Fruit fly (Drosophila melanogaster) whole organism, adult: Measurements from ENCODE around the gene CG11409.

Experiments used
- CG11617 ChIP-seq: fragments of 200-800 bp; sonication (Bioruptor generic); optimal IDR thresholded peaks from 2 replicates; lab custom pipeline; 2017; ENCODE audit warnings: mild to moderate bottlenecking, missing biosample characterization, missing genetic modification reagents, missing genetic modification characterization
- CG12768 ChIP-seq: fragments of 200-800 bp; sonication (Bioruptor generic); optimal IDR thresholded peaks from 2 replicates; lab custom pipeline; 2017; ENCODE audit warnings: missing biosample characterization, missing genetic modification characterization, mild to moderate bottlenecking, moderate library complexity, missing genetic modification reagents
- CG14711 ChIP-seq: fragments of 200-800 bp; sonication (Bioruptor generic); optimal IDR thresholded peaks from 2 replicates; lab custom pipeline; 2018; ENCODE audit warnings: missing biosample characterization, mild to moderate bottlenecking, missing genetic modification characterization, moderate library complexity
- CG1620 ChIP-seq: fragments of 200-800 bp; sonication (Bioruptor generic); optimal IDR thresholded peaks from 2 replicates; lab custom pipeline; 2016; ENCODE audit warnings: missing biosample characterization, missing genetic modification characterization
- CG33017 ChIP-seq: fragments of 200-800 bp; sonication (Bioruptor generic); optimal IDR thresholded peaks from 2 replicates; lab custom pipeline; 2018; ENCODE audit warnings: missing biosample characterization, mild to moderate bottlenecking, missing genetic modification characterization, moderate library complexity
- CG5204 ChIP-seq: fragments of 200-800 bp; sonication (Bioruptor generic); optimal IDR thresholded peaks from 2 replicates; lab custom pipeline; 2016; ENCODE audit warnings: missing biosample characterization, missing genetic modification characterization
- CG7045 ChIP-seq: fragments of 200-800 bp; sonication (Bioruptor generic); optimal IDR thresholded peaks from 2 replicates; lab custom pipeline; 2017; ENCODE audit warnings: missing biosample characterization, mild to moderate bottlenecking, missing genetic modification characterization
- CG7101 ChIP-seq: fragments of 200-800 bp; sonication (Bioruptor generic); optimal IDR thresholded peaks from 2 replicates; lab custom pipeline; 2018; ENCODE audit warnings: missing biosample characterization, mild to moderate bottlenecking, missing genetic modification characterization, moderate library complexity
- Clk ChIP-seq: fragments of 200-800 bp; sonication (Bioruptor generic); optimal IDR thresholded peaks from 2 replicates; lab custom pipeline; 2017; ENCODE audit warnings: missing biosample characterization, missing genetic modification characterization
- Hr96 ChIP-seq: fragments of 200-800 bp; sonication (Bioruptor generic); optimal IDR thresholded peaks from 2 replicates; lab custom pipeline; 2016; ENCODE audit warnings: missing biosample characterization, missing genetic modification characterization
- Mnt ChIP-seq: fragments of 200-800 bp; sonication (Bioruptor generic); optimal IDR thresholded peaks from 2 replicates; lab custom pipeline; 2016; ENCODE audit warnings: missing biosample characterization, mild to moderate bottlenecking, missing genetic modification characterization
- bab1 ChIP-seq: fragments of 200-800 bp; sonication (Bioruptor generic); optimal IDR thresholded peaks from 3 replicates; lab custom pipeline; 2019; ENCODE audit warnings: missing biosample characterization, mild to moderate bottlenecking, missing genetic modification characterization, moderate library complexity
- cic ChIP-seq: fragments of 200-800 bp; sonication (Bioruptor generic); optimal IDR thresholded peaks from 2 replicates; lab custom pipeline; 2017; ENCODE audit warnings: missing biosample characterization, mild to moderate bottlenecking, missing genetic modification characterization, moderate library complexity
- cnc ChIP-seq, 2 experiments: fragments of >200 bp; optimal IDR thresholded peaks; 2 replicates each; lab custom pipeline; 2017
- kay ChIP-seq: fragments of 200-800 bp; sonication (Bioruptor generic); peaks from one replicate; lab custom pipeline; 2016; ENCODE audit warnings: missing biosample characterization, missing genetic modification characterization, borderline replicate concordance
- ovo ChIP-seq: fragments of 200-800 bp; sonication (Bioruptor generic); optimal IDR thresholded peaks from 2 replicates; lab custom pipeline; 2016; ENCODE audit warnings: missing biosample characterization, missing genetic modification characterization
- pad ChIP-seq: fragments of 200-800 bp; sonication (Bioruptor generic); optimal IDR thresholded peaks from 3 replicates; lab custom pipeline; 2017; ENCODE audit warnings: missing biosample characterization, missing genetic modification characterization, mild to moderate bottlenecking, moderate library complexity, missing genetic modification reagents
- tj ChIP-seq: fragments of 200-800 bp; sonication (Bioruptor generic); optimal IDR thresholded peaks from 3 replicates; lab custom pipeline; 2017; ENCODE audit warnings: missing biosample characterization, mild to moderate bottlenecking, missing genetic modification characterization, moderate library complexity
- toe ChIP-seq: fragments of 200-800 bp; sonication (Bioruptor generic); optimal IDR thresholded peaks from 2 replicates; lab custom pipeline; 2016; ENCODE audit warnings: missing biosample characterization, missing genetic modification characterization

Gene CG11409

DNA sequence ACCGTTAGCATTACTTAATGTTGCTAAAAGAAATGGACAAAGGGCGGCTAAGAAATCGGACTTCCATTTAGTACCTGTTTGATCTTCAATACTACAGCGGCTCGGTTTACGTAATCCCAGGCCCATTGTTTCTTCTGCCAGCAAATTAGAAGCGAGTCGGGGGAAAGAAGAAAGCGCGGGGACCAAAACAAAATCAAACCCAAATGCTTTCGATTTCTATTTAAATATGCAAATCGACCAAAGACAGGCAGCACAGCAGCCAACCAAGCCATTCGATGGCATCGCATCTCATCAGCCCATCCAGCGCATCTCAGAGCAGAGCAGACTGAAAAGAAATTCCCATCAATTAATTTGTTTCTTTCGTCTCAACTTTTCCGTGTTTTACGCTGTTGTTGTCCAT, 28.9 kb downstream of the CG11409 start:
- TF ChIP-seq CG1620 (GFP tag; lab: Kevin White, UChicago) (no peak), kay (GFP tag; lab: Kevin White, UChicago) (no peak)

DNA sequence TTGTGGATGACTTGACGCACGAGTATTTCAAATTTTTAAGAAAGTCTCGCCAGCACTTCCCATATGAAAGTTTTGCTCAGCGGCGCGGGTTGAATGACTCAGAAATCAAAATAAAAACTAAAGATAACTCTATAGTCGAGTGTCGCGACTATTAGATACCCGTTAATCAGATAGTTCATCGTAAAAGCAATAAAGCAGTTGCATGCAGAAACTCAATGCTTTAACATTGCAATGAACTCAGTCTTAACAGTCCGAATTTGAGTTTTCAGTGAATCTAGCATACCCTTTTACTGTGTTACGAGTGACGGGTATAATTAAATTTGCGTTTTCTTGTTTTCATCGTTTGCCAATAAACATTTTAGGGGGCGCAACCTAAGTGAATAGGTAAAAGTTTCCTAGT, 30.2 kb downstream of the CG11409 start:
- TF ChIP-seq ovo (GFP tag; lab: Kevin White, UChicago), result no peak
- no peak for TF ChIP-seq Mnt (GFP tag; lab: Kevin White, UChicago)
- TF ChIP-seq Clk (GFP tag; lab: Kevin White, UChicago), result no peak
- TF ChIP-seq CG33017 (tag; lab: Kevin White, UChicago), result no peak

DNA sequence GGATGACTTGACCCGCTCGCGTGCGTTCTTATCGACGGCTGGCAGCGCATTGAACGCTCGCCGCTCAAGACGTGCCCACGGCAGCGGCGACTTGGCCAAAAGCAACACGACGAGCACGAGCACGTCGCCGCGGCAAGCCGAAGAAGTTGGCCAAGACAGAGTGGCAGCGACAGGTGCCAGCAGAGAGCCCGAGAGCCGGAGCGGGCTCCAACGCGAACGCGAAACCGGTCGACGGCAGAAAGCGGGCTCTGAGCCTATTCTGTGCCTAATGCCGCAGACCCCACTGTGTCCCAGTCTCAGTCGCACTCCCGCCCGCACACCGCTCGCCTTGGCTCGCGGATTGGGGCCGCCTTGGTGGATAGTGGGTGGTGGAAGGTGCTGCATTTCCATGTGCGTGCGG, 32.9 kb downstream of the CG11409 start:
- TF ChIP-seq CG5204 (GFP tag; lab: Kevin White, UChicago) (no peak), bab1 (GFP tag; lab: Kevin White, UChicago) (peak; percentile 29)

DNA sequence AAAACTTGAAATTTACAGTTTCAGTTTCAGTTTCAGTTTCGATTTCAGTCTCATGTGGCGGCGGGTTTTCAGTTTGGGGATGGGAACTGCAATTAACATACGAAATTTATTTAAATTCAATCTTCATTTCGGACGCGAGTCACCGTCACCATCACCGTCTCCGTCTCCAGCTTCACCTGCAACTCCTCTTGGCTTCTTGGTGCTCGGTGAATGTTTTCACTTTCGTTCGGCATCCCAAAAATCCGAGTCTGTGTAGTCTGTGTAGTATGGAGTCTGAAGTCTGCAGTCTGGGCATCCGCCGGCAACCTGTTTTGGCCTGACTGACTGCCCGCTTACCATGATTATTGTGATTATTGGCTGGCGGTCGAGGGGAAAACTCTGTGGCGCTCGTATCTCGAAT, 37.4 kb downstream of the CG11409 start:
- TF ChIP-seq cnc (optimal IDR thresholded peaks at IDR 0.05; lab: Kevin White, UChicago), result no peak
- TF ChIP-seq CG33017 (tag; lab: Kevin White, UChicago), result no peak
- TF ChIP-seq CG11617 (GFP tag; lab: Kevin White, UChicago), result no peak
- TF ChIP-seq ovo (GFP tag; lab: Kevin White, UChicago), result no peak
- TF ChIP-seq CG14711 (tag; lab: Kevin White, UChicago), result no peak
- TF ChIP-seq CG7101 (tag; lab: Kevin White, UChicago), result no peak
- no peak for TF ChIP-seq CG1620 (GFP tag; lab: Kevin White, UChicago)
- no peak for TF ChIP-seq Mnt (GFP tag; lab: Kevin White, UChicago)
- no peak for TF ChIP-seq CG7045 (GFP tag; lab: Kevin White, UChicago)
- no peak for TF ChIP-seq cic

DNA sequence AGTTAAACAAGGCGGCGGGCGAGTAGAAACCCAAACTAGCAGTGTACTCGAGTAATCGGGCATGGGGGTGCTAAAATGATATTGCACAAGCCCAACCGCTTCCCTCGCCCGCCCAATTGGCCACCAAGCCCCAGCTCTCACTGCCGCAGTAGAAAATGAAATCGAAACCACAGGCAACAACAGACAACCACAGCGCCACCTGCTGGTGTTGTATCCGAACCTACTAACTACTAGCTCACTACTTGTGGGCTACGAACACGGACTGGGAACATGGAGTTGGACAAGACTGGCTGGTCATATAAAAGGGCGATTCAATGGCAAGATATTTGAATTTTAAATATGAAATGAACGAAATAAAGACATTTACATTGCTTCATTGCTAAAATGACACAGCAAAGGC, 41.5 kb downstream of the CG11409 start:
- no peak for TF ChIP-seq CG14711 (tag; lab: Kevin White, UChicago)
- TF ChIP-seq Mnt (GFP tag; lab: Kevin White, UChicago), result no peak

DNA sequence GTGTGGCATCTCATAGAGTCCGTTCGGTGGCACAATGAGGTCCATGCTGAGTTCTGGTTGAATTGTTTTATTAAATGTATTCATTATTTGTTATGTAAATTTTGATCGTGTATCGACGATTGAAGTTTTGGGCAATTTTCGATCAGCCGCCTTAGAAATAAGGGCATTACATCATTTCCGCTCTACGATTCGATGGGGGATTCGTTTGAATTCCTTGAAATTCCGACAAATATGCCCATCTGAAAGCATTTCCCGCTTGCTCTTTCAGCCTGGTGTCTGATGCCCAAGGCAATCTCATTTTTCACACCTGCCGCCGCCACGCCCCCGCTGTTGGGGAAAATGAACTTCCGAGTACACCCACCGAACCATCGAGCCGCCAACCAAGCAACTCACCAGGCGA, 43.1 kb downstream of the CG11409 start, which contains the start of gene CG32811:
Gene CG32811, minus strand, starts transcription at position 101 of the 400 bp plus-strand sequence.
- TF ChIP-seq CG1620 (GFP tag; lab: Kevin White, UChicago), result no peak

DNA sequence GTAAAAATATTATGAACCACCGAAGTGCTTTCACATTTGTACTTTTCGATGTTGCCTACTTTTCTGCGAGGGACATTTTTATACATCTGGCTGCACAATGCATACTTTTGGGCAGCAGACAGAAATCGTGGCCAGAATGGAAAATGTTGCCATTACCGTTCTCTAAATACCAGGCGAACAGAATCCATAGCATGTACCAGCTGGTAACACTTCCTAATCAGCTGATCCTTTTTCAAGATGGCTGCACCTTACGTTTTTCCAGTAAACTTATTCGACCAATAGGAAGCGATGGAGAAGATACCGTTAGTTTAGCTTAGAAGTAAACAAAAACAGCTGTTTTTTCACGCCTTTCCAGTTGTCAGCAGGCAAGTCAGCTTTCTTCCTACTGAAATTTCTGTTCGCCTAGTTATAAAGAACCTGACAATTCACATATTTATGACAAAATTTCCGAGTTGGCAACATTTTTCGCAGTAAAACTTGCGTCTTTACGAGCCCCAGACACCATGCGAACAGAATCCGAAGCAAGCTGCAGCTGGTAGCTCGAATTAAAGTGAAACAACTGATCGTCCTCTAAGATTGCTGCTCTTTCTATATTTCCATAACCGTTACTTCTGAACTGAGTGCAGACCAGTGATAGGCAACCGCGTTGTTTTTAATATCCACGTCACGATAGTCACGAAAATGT, 52.3 kb downstream of the CG11409 start:
- TF ChIP-seq tj (GFP tag; lab: Kevin White, UChicago) (peak; percentile 13), CG7101 (tag; lab: Kevin White, UChicago) (no peak), ovo (GFP tag; lab: Kevin White, UChicago) (peak; percentile 73), CG12768 (no peak), cnc (optimal IDR thresholded peaks at IDR 0.05; lab: Kevin White, UChicago) (no peak), CG5204 (GFP tag; lab: Kevin White, UChicago) (no peak), kay (GFP tag; lab: Kevin White, UChicago) (no peak), CG11617 (GFP tag; lab: Kevin White, UChicago) (no peak), Clk (GFP tag; lab: Kevin White, UChicago) (no peak), Hr96 (no peak), bab1 (GFP tag; lab: Kevin White, UChicago) (peak; percentile 69), pad (GFP tag; lab: Kevin White, UChicago) (peak; percentile 95), Mnt (GFP tag; lab: Kevin White, UChicago) (no peak)

DNA sequence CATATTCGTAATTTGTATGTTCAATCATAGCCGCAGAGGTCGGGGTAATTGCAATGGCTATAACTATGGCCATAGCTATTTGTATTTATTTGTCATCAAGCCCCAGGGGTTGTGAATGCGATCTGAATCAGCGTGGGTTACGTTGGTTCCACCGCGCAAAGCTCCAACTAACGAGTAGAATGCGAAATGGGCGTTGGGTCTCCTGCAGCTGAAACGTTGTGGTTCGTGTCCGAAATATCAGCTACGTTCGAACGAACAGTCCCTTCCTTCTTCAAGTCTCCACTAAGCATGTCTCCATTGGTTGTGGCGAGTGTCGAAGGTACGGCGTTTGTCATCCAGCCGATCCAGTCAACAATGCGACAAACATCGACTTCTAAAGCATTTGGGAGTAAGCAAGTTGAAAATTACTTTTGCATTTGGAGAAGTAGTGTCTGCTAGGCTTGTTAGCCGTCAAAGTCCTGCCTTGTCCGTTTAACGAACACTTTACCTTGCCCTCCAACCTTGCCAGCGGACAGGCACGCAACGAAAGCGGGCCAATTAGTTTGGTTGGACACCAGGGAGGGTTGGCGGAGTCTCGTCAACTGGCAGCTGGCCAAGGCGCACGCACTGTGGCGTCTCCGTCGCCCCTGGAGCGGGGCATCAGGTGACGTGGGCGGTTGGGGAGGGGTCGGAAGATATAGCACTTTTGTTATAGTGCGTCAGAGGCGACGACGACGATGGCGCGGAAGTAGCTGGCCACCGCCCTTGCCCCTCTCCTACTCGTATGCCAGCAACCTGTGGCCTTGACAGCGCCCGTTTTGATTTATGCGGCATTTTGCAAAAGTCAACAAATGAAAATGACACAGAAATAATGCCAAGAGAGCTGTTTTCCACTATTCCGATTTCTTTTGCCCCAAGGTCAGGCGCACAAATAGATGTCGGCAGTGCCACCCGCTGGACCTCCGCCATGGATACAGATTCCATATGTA, 54.2 kb downstream of the CG11409 start, which contains the start of gene CG32812:
Gene CG32812, plus strand, starts transcription at position 423 of the 968 bp plus-strand sequence.
- TF ChIP-seq pad (GFP tag; lab: Kevin White, UChicago), result no peak
- TF ChIP-seq CG5204 (GFP tag; lab: Kevin White, UChicago), result no peak
- no peak for TF ChIP-seq toe (GFP tag; lab: Kevin White, UChicago)
- TF ChIP-seq Clk (GFP tag; lab: Kevin White, UChicago), result no peak
- no peak for TF ChIP-seq CG12768
- TF ChIP-seq Hr96, result no peak
- TF ChIP-seq CG33017 (tag; lab: Kevin White, UChicago), result no peak
- no peak for TF ChIP-seq kay (GFP tag; lab: Kevin White, UChicago)
- no peak for TF ChIP-seq tj (GFP tag; lab: Kevin White, UChicago)
- no peak for TF ChIP-seq CG14711 (tag; lab: Kevin White, UChicago)
- no peak for TF ChIP-seq Mnt (GFP tag; lab: Kevin White, UChicago)
- no peak for TF ChIP-seq cnc (optimal IDR thresholded peaks at IDR 0.05; lab: Kevin White, UChicago)
- no peak for TF ChIP-seq CG7101 (tag; lab: Kevin White, UChicago)
